Worm (Caenorhabditis elegans): ENCODE results near the gene H06A10.1.

DNA sequence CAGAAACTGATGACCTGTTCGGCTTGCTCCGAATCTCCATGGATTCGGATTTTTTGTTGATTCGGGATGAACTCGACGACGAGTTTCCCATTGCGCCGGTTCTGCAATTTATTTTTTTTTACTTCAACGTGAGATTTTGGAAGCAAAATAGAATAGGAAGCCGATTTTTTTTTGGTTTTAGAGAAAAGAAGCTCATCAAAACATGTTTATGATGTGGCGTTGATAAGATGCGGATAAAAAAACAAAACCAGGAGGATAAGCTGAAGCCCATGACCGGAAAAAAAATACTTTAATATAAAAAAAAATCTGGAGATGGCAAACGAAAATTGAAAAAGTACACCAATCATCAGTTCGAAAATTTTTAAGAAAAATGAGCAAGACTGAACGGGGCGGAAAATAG lies 48.7 kb downstream of the H06A10.1 start, which contains the start of gene glb-20:
- no peak for TF ChIP-seq dao-5 (tag; optimal IDR thresholded peaks at IDR 0.05)
- no peak for TF ChIP-seq him-1 (tag; optimal IDR thresholded peaks at IDR 0.05)
